Fruit fly (Drosophila melanogaster): Measurements from ENCODE around the gene mRpS18C.

dm6 chr3R:30444946-30445345, 21.2 kb downstream of the mRpS18C start, which contains the start of gene Osi23:
- TF ChIP-seq Myc (optimal IDR thresholded peaks at IDR 0.05) (no peak), insv (optimal IDR thresholded peaks at IDR 0.05) (no peak)

All from Kc167 (cell line).